Worm (Caenorhabditis elegans) whole organism, midembryonic: ENCODE measurements around the gene Y6E2A.4.

ENCODE experiments used
- T22C8.4 ChIP-seq: fragments of 200-800 bp; sonication (Bioruptor generic); IDR thresholded peaks from 2 replicates; pipeline ENCODE4 v1.3.6; 2022; ENCODE audit warnings: missing genetic modification characterization, missing compliant biosample characterization
- cog-1 ChIP-seq: sonication (generic microtip); optimal IDR thresholded peaks from 2 replicates; lab custom pipeline; 2016; ENCODE audit warnings: missing genetic modification characterization, missing compliant biosample characterization
- flt-1 ChIP-seq: fragments of 200-800 bp; sonication (Bioruptor generic); IDR thresholded peaks from 2 replicates; pipeline ENCODE4 v1.3.6; 2022; ENCODE audit warnings: missing genetic modification characterization, missing compliant biosample characterization
- klf-2 ChIP-seq: fragments of 200-800 bp; sonication (Bioruptor generic); conservative IDR thresholded peaks from 2 replicates; pipeline ENCODE4 v1.3.6; 2022; ENCODE audit warnings: missing genetic modification reagents, missing genetic modification characterization, missing compliant biosample characterization
- med-1 ChIP-seq: sonication (generic microtip); optimal IDR thresholded peaks from 2 replicates; lab custom pipeline; 2017; ENCODE audit warnings: missing genetic modification characterization, mild to moderate bottlenecking, missing compliant biosample characterization, antibody characterized with exemption, missing genetic modification reagents; ENCODE audit not compliant: insufficient read depth
- ref-1 ChIP-seq: fragments of 200-800 bp; sonication (Bioruptor generic); conservative IDR thresholded peaks from 2 replicates; pipeline ENCODE4 v1.3.6; 2022; ENCODE audit warnings: missing genetic modification reagents, missing genetic modification characterization, missing compliant biosample characterization
- tab-1 ChIP-seq: fragments of 200-800 bp; sonication (Bioruptor generic); IDR thresholded peaks from 2 replicates; pipeline ENCODE4 v1.3.6; 2022; ENCODE audit warnings: missing genetic modification characterization, missing compliant biosample characterization
- ztf-29 ChIP-seq: fragments of 200-800 bp; sonication (Bioruptor generic); IDR thresholded peaks from 2 replicates; pipeline ENCODE4 v1.3.6; 2022; ENCODE audit warnings: missing genetic modification reagents, missing genetic modification characterization, missing compliant biosample characterization

ce11 chrV:15712385-15712784 lies 4.2 kb downstream of the Y6E2A.4 start:
- TF ChIP-seq cog-1 (tag; lab: Kevin White, UChicago) = no peak
- TF ChIP-seq flt-1 (GFP tag; lab: Robert Waterston, UW) = no peak
- no peak for TF ChIP-seq med-1 (GFP tag; lab: Kevin White, UChicago)
- no peak for TF ChIP-seq tab-1 (GFP tag; lab: Robert Waterston, UW)
- no peak for TF ChIP-seq klf-2 (GFP tag; lab: Robert Waterston, UW)
- no peak for TF ChIP-seq ref-1 (GFP tag; lab: Robert Waterston, UW)
- TF ChIP-seq T22C8.4 (GFP tag; lab: Robert Waterston, UW) = no peak
- TF ChIP-seq ztf-29 (GFP tag; lab: Robert Waterston, UW) = no peak
